Fruit fly (Drosophila melanogaster): Measurements from ENCODE around the gene CG31189.

DNA sequence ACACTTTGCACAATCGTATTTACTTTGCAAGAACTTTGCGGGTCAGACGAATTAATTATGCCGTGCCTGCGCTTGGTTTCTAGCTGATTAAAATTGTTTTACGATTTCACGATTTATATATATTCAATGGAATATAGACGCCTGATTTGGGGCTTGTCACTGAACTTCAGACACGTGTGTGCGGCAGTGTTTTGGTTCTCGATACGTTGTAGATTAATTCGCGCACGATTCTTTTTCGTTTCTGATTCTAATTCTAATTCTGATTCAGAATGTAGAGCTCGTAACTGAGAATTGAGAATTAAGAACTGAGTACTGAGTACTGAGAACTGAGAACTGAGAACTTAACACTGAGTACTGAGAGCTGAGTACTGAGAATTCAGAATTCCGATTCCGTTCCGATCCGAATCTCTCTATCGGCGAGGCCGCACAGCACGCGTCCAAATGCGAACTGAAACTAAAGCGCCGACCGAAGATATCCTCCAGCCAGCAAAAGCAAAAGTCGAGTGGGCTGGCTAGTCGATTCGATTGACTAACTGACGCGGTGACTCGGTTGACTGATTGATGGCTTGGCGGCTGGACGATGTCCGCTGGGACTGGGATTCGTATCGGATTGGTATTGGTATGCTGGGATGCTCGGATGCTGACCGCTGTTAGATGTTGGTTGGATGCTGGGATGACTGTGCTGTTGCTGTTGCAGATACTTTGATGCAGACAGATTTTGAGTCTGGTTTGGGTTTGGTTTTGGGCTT is 22.7 kb downstream of the CG31189 start:
- TF ChIP-seq Sin3A (optimal IDR thresholded peaks at IDR 0.05) (no peak), h (optimal IDR thresholded peaks at IDR 0.05) (no peak), psq (optimal IDR thresholded peaks at IDR 0.05) (no peak), ttk (optimal IDR thresholded peaks at IDR 0.05) (no peak), insv (optimal IDR thresholded peaks at IDR 0.05) (no peak)
